Worm (Caenorhabditis elegans) whole organism, midembryonic: ENCODE measurements around the gene srh-272.

Experiments used
- T22C8.4 ChIP-seq: fragments of 200-800 bp; sonication (Bioruptor generic); IDR thresholded peaks from 2 replicates; pipeline ENCODE4 v1.3.6; 2022; ENCODE audit warnings: missing genetic modification characterization, missing compliant biosample characterization
- flt-1 ChIP-seq: fragments of 200-800 bp; sonication (Bioruptor generic); IDR thresholded peaks from 2 replicates; pipeline ENCODE4 v1.3.6; 2022; ENCODE audit warnings: missing genetic modification characterization, missing compliant biosample characterization
- klf-2 ChIP-seq: fragments of 200-800 bp; sonication (Bioruptor generic); conservative IDR thresholded peaks from 2 replicates; pipeline ENCODE4 v1.3.6; 2022; ENCODE audit warnings: missing genetic modification reagents, missing genetic modification characterization, missing compliant biosample characterization
- med-1 ChIP-seq: sonication (generic microtip); optimal IDR thresholded peaks from 2 replicates; lab custom pipeline; 2017; ENCODE audit warnings: missing genetic modification characterization, mild to moderate bottlenecking, missing compliant biosample characterization, antibody characterized with exemption, missing genetic modification reagents; ENCODE audit not compliant: insufficient read depth
- ztf-23 ChIP-seq: fragments of 200-800 bp; sonication (Bioruptor generic); IDR thresholded peaks from 2 replicates; pipeline ENCODE4 v1.3.6; 2022; ENCODE audit warnings: missing genetic modification reagents, missing genetic modification characterization, missing compliant biosample characterization

ce11 chrV:2912901-2913300 lies 49.8 kb downstream of the srh-272 start, which contains the start of gene C31B8.9:
- TF ChIP-seq T22C8.4 (GFP tag; lab: Robert Waterston, UW) (no peak), ztf-23 (GFP tag; lab: Robert Waterston, UW) (no peak), flt-1 (GFP tag; lab: Robert Waterston, UW) (no peak), klf-2 (GFP tag; lab: Robert Waterston, UW) (no peak), med-1 (GFP tag; lab: Kevin White, UChicago) (no peak)
